Fruit fly (Drosophila melanogaster) Kc167 (cell line): Measurements from ENCODE around the gene Tap42.

ENCODE experiments used
- Myc ChIP-seq: fragments of >200 bp; optimal IDR thresholded peaks from 2 replicates; lab custom pipeline; 2017; ENCODE audit warnings: missing external identifiers
- h ChIP-seq: fragments of >200 bp; optimal IDR thresholded peaks from 3 replicates; lab custom pipeline; 2018; ENCODE audit warnings: missing external identifiers
- insv ChIP-seq: fragments of >200 bp; optimal IDR thresholded peaks from 3 replicates; lab custom pipeline; 2018; ENCODE audit warnings: missing external identifiers
- psq ChIP-seq: fragments of >200 bp; optimal IDR thresholded peaks from 2 replicates; lab custom pipeline; 2017; ENCODE audit warnings: missing external identifiers

dm6 chr2L:13366109-13366747, 1.2 kb upstream of the Tap42 start, which contains the start of the genes Nnp-1 and Grx3:
- no peak for TF ChIP-seq insv (lab: Kevin White, UChicago)
- TF ChIP-seq Myc (lab: Kevin White, UChicago), result no peak
- no peak for TF ChIP-seq h (lab: Kevin White, UChicago)
- TF ChIP-seq psq, result no peak
